Fruit fly (Drosophila melanogaster) whole organism, embryonic: ENCODE results near the gene CG10700.
A peak's percentile ranks its signal among the peaks of the same experiment; 100 is the strongest.

Experiments
- Atf3 ChIP-seq: fragments of 200-800 bp; sonication (Bioruptor generic); optimal IDR thresholded peaks from 3 replicates; lab custom pipeline; 2016; ENCODE audit warnings: missing biosample characterization, missing genetic modification characterization
- CG10147 ChIP-seq: fragments of 200-800 bp; sonication (Bioruptor generic); optimal IDR thresholded peaks from 2 replicates; lab custom pipeline; 2019; ENCODE audit warnings: missing biosample characterization, mild to moderate bottlenecking, missing genetic modification characterization, moderate library complexity
- CG10543 ChIP-seq: fragments of 200-800 bp; sonication (Bioruptor generic); optimal IDR thresholded peaks from 3 replicates; lab custom pipeline; 2017; ENCODE audit warnings: missing biosample characterization, mild to moderate bottlenecking, missing genetic modification characterization, moderate library complexity
- CG10654 ChIP-seq: fragments of 200-800 bp; sonication (Bioruptor generic); optimal IDR thresholded peaks from 2 replicates; lab custom pipeline; 2016; ENCODE audit warnings: missing biosample characterization, missing genetic modification characterization
- CG10959 ChIP-seq: fragments of 200-800 bp; sonication (Bioruptor generic); IDR thresholded peaks from 2 replicates; pipeline ENCODE4 v1.3.6; 2022; ENCODE audit warnings: missing biosample characterization, missing genetic modification characterization
- CG11398 ChIP-seq: fragments of 200-800 bp; sonication (Bioruptor generic); optimal IDR thresholded peaks from 2 replicates; lab custom pipeline; 2016; ENCODE audit warnings: missing biosample characterization, missing genetic modification characterization
- CG12155 ChIP-seq: fragments of 200-800 bp; sonication (Bioruptor generic); optimal IDR thresholded peaks from 3 replicates; lab custom pipeline; 2016; ENCODE audit warnings: missing biosample characterization, missing genetic modification characterization
- CG12219 ChIP-seq: fragments of 200-800 bp; sonication (Bioruptor generic); optimal IDR thresholded peaks from 3 replicates; lab custom pipeline; 2018; ENCODE audit warnings: missing biosample characterization, mild to moderate bottlenecking, missing genetic modification characterization
- CG1233 ChIP-seq: fragments of 200-800 bp; sonication (Bioruptor generic); optimal IDR thresholded peaks from 4 replicates; lab custom pipeline; 2018; ENCODE audit warnings: missing biosample characterization, mild to moderate bottlenecking, missing genetic modification characterization
- CG12744 ChIP-seq: fragments of 200-800 bp; sonication (Bioruptor generic); optimal IDR thresholded peaks from 2 replicates; lab custom pipeline; 2016; ENCODE audit warnings: missing biosample characterization, missing genetic modification characterization
- CG13424 ChIP-seq: fragments of 200-800 bp; sonication (Bioruptor generic); optimal IDR thresholded peaks from 2 replicates; lab custom pipeline; 2019; ENCODE audit warnings: missing biosample characterization, mild to moderate bottlenecking, missing genetic modification characterization, moderate library complexity
- CG1529 ChIP-seq: fragments of 200-800 bp; sonication (Bioruptor generic); optimal IDR thresholded peaks from 3 replicates; lab custom pipeline; 2018; ENCODE audit warnings: missing biosample characterization, missing genetic modification characterization
- CG17359 ChIP-seq: fragments of 200-800 bp; sonication (Bioruptor generic); optimal IDR thresholded peaks from 3 replicates; lab custom pipeline; 2018; ENCODE audit warnings: missing biosample characterization, mild to moderate bottlenecking, missing genetic modification characterization, moderate library complexity
- CG18011 ChIP-seq: fragments of 200-800 bp; sonication (Bioruptor generic); optimal IDR thresholded peaks from 2 replicates; lab custom pipeline; 2017; ENCODE audit warnings: missing biosample characterization, missing genetic modification characterization, mild to moderate bottlenecking, moderate library complexity, missing genotype
- CG2889 ChIP-seq: fragments of 200-800 bp; sonication (Bioruptor generic); IDR thresholded peaks from 3 replicates; pipeline ENCODE4 v1.3.6; 2022; ENCODE audit warnings: missing biosample characterization, missing genetic modification characterization
- CG3281 ChIP-seq: fragments of 200-800 bp; sonication (Bioruptor generic); optimal IDR thresholded peaks from 3 replicates; lab custom pipeline; 2017; ENCODE audit warnings: missing biosample characterization, mild to moderate bottlenecking, missing genetic modification characterization
- CG4360 ChIP-seq: fragments of 200-800 bp; sonication (Bioruptor generic); IDR thresholded peaks from 2 replicates; pipeline ENCODE4 v1.3.6; 2022; ENCODE audit warnings: missing biosample characterization, missing genetic modification characterization
- CG4707 ChIP-seq: fragments of 200-800 bp; sonication (Bioruptor generic); optimal IDR thresholded peaks from 2 replicates; lab custom pipeline; 2018; ENCODE audit warnings: missing biosample characterization, mild to moderate bottlenecking, missing genetic modification characterization, moderate library complexity
- CG6765 ChIP-seq: fragments of 200-800 bp; sonication (Bioruptor generic); optimal IDR thresholded peaks from 3 replicates; lab custom pipeline; 2017; ENCODE audit warnings: missing biosample characterization, mild to moderate bottlenecking, missing genetic modification characterization
- CG8924 ChIP-seq: fragments of 200-800 bp; optimal IDR thresholded peaks from 3 replicates; lab custom pipeline; 2019; ENCODE audit warnings: missing biosample characterization, mild to moderate bottlenecking, missing genetic modification characterization, moderate library complexity
- CG9437 ChIP-seq: fragments of 200-800 bp; sonication (Bioruptor generic); optimal IDR thresholded peaks from 2 replicates; lab custom pipeline; 2018; ENCODE audit warnings: missing biosample characterization, mild to moderate bottlenecking, missing genetic modification characterization
- Chrac-16 ChIP-seq: fragments of 200-800 bp; sonication (Bioruptor generic); optimal IDR thresholded peaks from 3 replicates; lab custom pipeline; 2016; ENCODE audit warnings: missing biosample characterization, missing genetic modification characterization
- Dp ChIP-seq: fragments of 200-800 bp; sonication (Bioruptor generic); optimal IDR thresholded peaks from 2 replicates; lab custom pipeline; 2018; ENCODE audit warnings: missing biosample characterization, mild to moderate bottlenecking, missing genetic modification characterization, moderate library complexity
- Dref ChIP-seq: fragments of 200-800 bp; sonication (Bioruptor generic); IDR thresholded peaks from 2 replicates; pipeline ENCODE4 v1.3.6; 2022; ENCODE audit warnings: missing biosample characterization, missing genetic modification characterization
- ERR ChIP-seq: fragments of 200-800 bp; sonication (Bioruptor generic); optimal IDR thresholded peaks from 2 replicates; lab custom pipeline; 2016; ENCODE audit warnings: missing biosample characterization, missing genetic modification characterization
- Fer1 ChIP-seq: fragments of 200-800 bp; sonication (Bioruptor generic); optimal IDR thresholded peaks from 2 replicates; lab custom pipeline; 2017; ENCODE audit warnings: missing biosample characterization, mild to moderate bottlenecking, missing genetic modification characterization
- Lpt ChIP-seq: fragments of >200 bp; optimal IDR thresholded peaks from 2 replicates; lab custom pipeline; 2018; ENCODE audit warnings: missing biosample characterization, missing genetic modification characterization
- Meics ChIP-seq: fragments of 200-800 bp; sonication (Bioruptor generic); optimal IDR thresholded peaks from 2 replicates; lab custom pipeline; 2017; ENCODE audit warnings: missing biosample characterization, mild to moderate bottlenecking, missing genetic modification characterization
- Myb ChIP-seq: fragments of 200-800 bp; sonication (Bioruptor generic); optimal IDR thresholded peaks from 2 replicates; lab custom pipeline; 2016; ENCODE audit warnings: missing biosample characterization, missing genetic modification characterization
- NC2α ChIP-seq: fragments of 200-800 bp; sonication (Bioruptor generic); optimal IDR thresholded peaks from 2 replicates; lab custom pipeline; 2016; ENCODE audit warnings: missing biosample characterization, missing genetic modification characterization
- Neu2 ChIP-seq: fragments of 200-800 bp; sonication (Bioruptor generic); optimal IDR thresholded peaks from 3 replicates; lab custom pipeline; 2016; ENCODE audit warnings: missing biosample characterization, missing genetic modification characterization, borderline replicate concordance
- Nf-YA ChIP-seq: fragments of 200-800 bp; sonication (Bioruptor generic); IDR thresholded peaks from 2 replicates; pipeline ENCODE4 v1.3.6; 2022; ENCODE audit warnings: missing biosample characterization, missing genetic modification characterization
- NfI ChIP-seq: fragments of 200-800 bp; sonication (Bioruptor generic); optimal IDR thresholded peaks from 3 replicates; lab custom pipeline; 2018; ENCODE audit warnings: missing biosample characterization, mild to moderate bottlenecking, missing genetic modification characterization, moderate library complexity
- Optix ChIP-seq: fragments of 200-800 bp; sonication (Bioruptor generic); IDR thresholded peaks from 3 replicates; pipeline ENCODE4 v1.3.6; 2022; ENCODE audit warnings: missing biosample characterization, missing genetic modification characterization
- Sox102F ChIP-seq: fragments of 200-800 bp; sonication (Bioruptor generic); optimal IDR thresholded peaks from 2 replicates; lab custom pipeline; 2018; ENCODE audit warnings: missing biosample characterization, mild to moderate bottlenecking, missing genetic modification characterization, moderate library complexity
- Taf1 ChIP-seq: fragments of 200-800 bp; sonication (Bioruptor generic); IDR thresholded peaks from 2 replicates; pipeline ENCODE4 v1.3.6; 2022; ENCODE audit warnings: missing biosample characterization, missing genetic modification characterization
- abd-A ChIP-seq: fragments of 200-800 bp; sonication (Bioruptor generic); optimal IDR thresholded peaks from 3 replicates; lab custom pipeline; 2019; ENCODE audit warnings: missing biosample characterization, mild to moderate bottlenecking, missing genetic modification characterization, moderate library complexity
- amos ChIP-seq: fragments of 200-800 bp; sonication (Bioruptor generic); IDR thresholded peaks from 2 replicates; pipeline ENCODE4 v1.3.6; 2022; ENCODE audit warnings: missing biosample characterization, missing genetic modification characterization; ENCODE audit not compliant: partially characterized antibody
- aop ChIP-seq: fragments of 200-800 bp; sonication (Bioruptor generic); IDR thresholded peaks from 2 replicates; pipeline ENCODE4 v1.3.6; 2022; ENCODE audit warnings: missing biosample characterization, missing genetic modification characterization
- ato ChIP-seq: fragments of 200-800 bp; sonication (Bioruptor generic); IDR thresholded peaks from 2 replicates; pipeline ENCODE4 v1.3.6; 2022; ENCODE audit warnings: missing biosample characterization, missing genetic modification characterization; ENCODE audit not compliant: partially characterized antibody
- btn ChIP-seq: fragments of 200-800 bp; sonication (Bioruptor generic); optimal IDR thresholded peaks from 2 replicates; lab custom pipeline; 2016; ENCODE audit warnings: missing biosample characterization, missing genetic modification characterization
- crc ChIP-seq: fragments of 200-800 bp; sonication (Bioruptor generic); optimal IDR thresholded peaks from 2 replicates; lab custom pipeline; 2016; ENCODE audit warnings: missing biosample characterization, missing genetic modification characterization
- dpn ChIP-seq, 2 experiments: fragments of 200-800 bp; sonication (Bioruptor generic); optimal IDR thresholded peaks; 3 replicates each; lab custom pipeline; 2016; ENCODE audit warnings: missing biosample characterization in 2 of 2, missing genetic modification characterization in 2 of 2
- esg ChIP-seq: fragments of 200-800 bp; sonication (Bioruptor generic); conservative IDR thresholded peaks from 2 replicates; pipeline ENCODE4 v1.3.6; 2022; ENCODE audit warnings: missing biosample characterization, missing genetic modification characterization
- gt ChIP-seq: fragments of 200-800 bp; sonication (Bioruptor generic); IDR thresholded peaks from 2 replicates; pipeline ENCODE4 v1.3.6; 2022; ENCODE audit warnings: missing biosample characterization, missing genetic modification characterization
- inv ChIP-seq: fragments of 200-800 bp; sonication (Bioruptor generic); IDR thresholded peaks from 2 replicates; pipeline ENCODE4 v1.3.6; 2022; ENCODE audit warnings: missing biosample characterization, missing genetic modification characterization; ENCODE audit not compliant: partially characterized antibody
- kni ChIP-seq: fragments of 200-800 bp; sonication (Bioruptor generic); optimal IDR thresholded peaks from 3 replicates; lab custom pipeline; 2017; ENCODE audit warnings: mild to moderate bottlenecking, missing biosample characterization, missing genetic modification reagents, missing genetic modification characterization
- phol ChIP-seq: fragments of 200-800 bp; sonication (Bioruptor generic); optimal IDR thresholded peaks from 3 replicates; lab custom pipeline; 2018; ENCODE audit warnings: missing biosample characterization, mild to moderate bottlenecking, missing genetic modification characterization, moderate library complexity
- run ChIP-seq: fragments of 200-800 bp; sonication (Bioruptor generic); optimal IDR thresholded peaks from 3 replicates; lab custom pipeline; 2018; ENCODE audit warnings: missing biosample characterization, mild to moderate bottlenecking, missing genetic modification characterization
- z ChIP-seq: fragments of 200-800 bp; sonication (Bioruptor generic); IDR thresholded peaks from 3 replicates; pipeline ENCODE4 v1.3.6; 2022; ENCODE audit warnings: missing biosample characterization, missing genetic modification characterization

CG10700 gene

dm6 chr2L:19051534-19052100, 27.2 kb downstream of the CG10700 start, which contains the start of gene Rpn3 (continued):
- peak; percentile 77 to 90 for TF ChIP-seq dpn (GFP tag; optimal IDR thresholded peaks at IDR 0.05; lab: Kevin White, UChicago)
- peak; percentile 49 for TF ChIP-seq inv
- peak; percentile 82 for TF ChIP-seq CG8924 (tag; lab: Kevin White, UChicago)
- TF ChIP-seq CG6765 (GFP tag; lab: Kevin White, UChicago) = peak; percentile 48
- TF ChIP-seq Chrac-16 (GFP tag; lab: Kevin White, UChicago) = peak; percentile 88
- peak; percentile 51 for TF ChIP-seq NC2α (GFP tag; lab: Kevin White, UChicago)
- peak; percentile 83 for TF ChIP-seq CG10654 (GFP tag; lab: Kevin White, UChicago)
- peak; percentile 46 for TF ChIP-seq CG10147 (GFP tag; lab: Kevin White, UChicago)
- TF ChIP-seq Dp (GFP tag; lab: Kevin White, UChicago) = peak; percentile 10
- peak; percentile 20 for TF ChIP-seq run (tag; lab: Kevin White, UChicago)
- peak; percentile 63 for TF ChIP-seq Dref (GFP tag; lab: Robert Waterston, UW)
- TF ChIP-seq CG12155 (GFP tag; lab: Kevin White, UChicago) = peak; percentile 84
- peak; percentile 49; the same call in 1 of the 2 replicates for TF ChIP-seq aop (GFP tag; lab: Robert Waterston, UW)
- peak; percentile 38; the same call in 1 of the 2 replicates for TF ChIP-seq amos (GFP tag; lab: Robert Waterston, UW)
- peak; percentile 82 for TF ChIP-seq CG2889 (GFP tag; lab: Robert Waterston, UW)
- 0 out of 2 replicates have a peak, but pooled peaks have one; percentile 19 for TF ChIP-seq gt (GFP tag; lab: Robert Waterston, UW)
- TF ChIP-seq btn (GFP tag; lab: Kevin White, UChicago) = peak; percentile 29
- TF ChIP-seq CG17359 (tag; lab: Kevin White, UChicago) = peak; percentile 86
- TF ChIP-seq Atf3 (GFP tag; lab: Kevin White, UChicago) = peak; percentile 76
- no peak for TF ChIP-seq CG4360
- TF ChIP-seq abd-A (tag; lab: Kevin White, UChicago) = no peak
- peak; percentile 51 for TF ChIP-seq CG11398
- TF ChIP-seq Nf-YA = peak; percentile 78
- TF ChIP-seq CG18011 (GFP tag; lab: Kevin White, UChicago) = peak; percentile 69
- TF ChIP-seq Meics (GFP tag; lab: Kevin White, UChicago) = peak; percentile 76
- TF ChIP-seq kni (GFP tag; lab: Kevin White, UChicago) = no peak
- TF ChIP-seq Myb (GFP tag; lab: Kevin White, UChicago) = peak; percentile 73
- TF ChIP-seq CG1233 (GFP tag; lab: Kevin White, UChicago) = peak; percentile 40
- peak; percentile 82 for TF ChIP-seq CG13424
- TF ChIP-seq CG3281 = peak; percentile 80
- TF ChIP-seq Neu2 (GFP tag; lab: Kevin White, UChicago) = no peak
- TF ChIP-seq CG9437 = peak; percentile 99
- peak; percentile 79 for TF ChIP-seq NfI
- peak; percentile 70 for TF ChIP-seq CG12744
- peak; percentile 84 for TF ChIP-seq esg (GFP tag; lab: Robert Waterston, UW)
- TF ChIP-seq CG1529 (GFP tag; lab: Kevin White, UChicago) = peak; percentile 37
- TF ChIP-seq Optix (GFP tag; lab: Robert Waterston, UW) = no peak
- no peak for TF ChIP-seq CG4707 (GFP tag; lab: Kevin White, UChicago)
- peak; percentile 67 for TF ChIP-seq ato (GFP tag; lab: Robert Waterston, UW)
- peak; percentile 75 for TF ChIP-seq CG10959 (GFP tag; lab: Robert Waterston, UW)
- peak; percentile 88 for TF ChIP-seq phol (tag; lab: Kevin White, UChicago)
- TF ChIP-seq z = no peak
- no peak for TF ChIP-seq ERR (GFP tag; lab: Kevin White, UChicago)
- no peak for TF ChIP-seq Lpt (GFP tag; lab: Kevin White, UChicago)
- TF ChIP-seq Fer1 (GFP tag; lab: Kevin White, UChicago) = peak; percentile 75
- peak; percentile 47 for TF ChIP-seq crc
- TF ChIP-seq Sox102F (GFP tag; lab: Kevin White, UChicago) = peak; percentile 91
- TF ChIP-seq Taf1 (GFP tag; lab: Robert Waterston, UW) = peak; percentile 50; the same call in 1 of the 2 replicates
- TF ChIP-seq CG12219 (GFP tag; lab: Kevin White, UChicago) = peak; percentile 63
- peak; percentile 16 for TF ChIP-seq CG10543 (GFP tag; lab: Kevin White, UChicago)
